Fruit fly (Drosophila melanogaster) whole organism, embryonic: ENCODE results near the gene CG13126.

ENCODE experiments used
- B-H1 ChIP-seq: fragments of 200-800 bp; sonication (Bioruptor generic); IDR thresholded peaks from 3 replicates; pipeline ENCODE4 v1.3.6; 2022; ENCODE audit warnings: missing biosample characterization, missing genetic modification characterization
- Bdp1 ChIP-seq: fragments of 200-800 bp; sonication (Bioruptor generic); optimal IDR thresholded peaks from 3 replicates; lab custom pipeline; 2016; ENCODE audit warnings: missing biosample characterization, missing genetic modification characterization
- BtbVII ChIP-seq: fragments of 200-800 bp; sonication (Bioruptor generic); optimal IDR thresholded peaks from 3 replicates; lab custom pipeline; 2017; ENCODE audit warnings: missing biosample characterization, mild to moderate bottlenecking, missing genetic modification characterization
- CG11247 ChIP-seq: fragments of 200-800 bp; sonication (Bioruptor generic); IDR thresholded peaks from 2 replicates; pipeline ENCODE4 v1.3.6; 2022; ENCODE audit warnings: missing biosample characterization, missing genetic modification characterization
- CG11456 ChIP-seq: fragments of 200-800 bp; sonication (Bioruptor generic); IDR thresholded peaks from 3 replicates; pipeline ENCODE4 v1.3.6; 2022; ENCODE audit warnings: missing biosample characterization, missing genetic modification characterization
- CG11504 ChIP-seq: fragments of 200-800 bp; sonication (Bioruptor generic); optimal IDR thresholded peaks from 3 replicates; lab custom pipeline; 2019; ENCODE audit warnings: missing biosample characterization, mild to moderate bottlenecking, missing genetic modification characterization, moderate library complexity
- CG12769 ChIP-seq: fragments of 200-800 bp; sonication (Bioruptor generic); optimal IDR thresholded peaks from 2 replicates; lab custom pipeline; 2019; ENCODE audit warnings: missing biosample characterization, mild to moderate bottlenecking, missing genetic modification characterization, moderate library complexity
- CG15011 ChIP-seq: fragments of 200-800 bp; sonication (Bioruptor generic); optimal IDR thresholded peaks from 3 replicates; lab custom pipeline; 2018; ENCODE audit warnings: missing biosample characterization, mild to moderate bottlenecking, missing genetic modification characterization
- CG1529 ChIP-seq: fragments of 200-800 bp; sonication (Bioruptor generic); optimal IDR thresholded peaks from 3 replicates; lab custom pipeline; 2018; ENCODE audit warnings: missing biosample characterization, missing genetic modification characterization
- CG15514 ChIP-seq: fragments of 200-800 bp; sonication (Bioruptor generic); optimal IDR thresholded peaks from 3 replicates; lab custom pipeline; 2017; ENCODE audit warnings: missing biosample characterization, missing genetic modification characterization, mild to moderate bottlenecking, moderate library complexity, missing genetic modification reagents
- CG16813 ChIP-seq: fragments of 200-800 bp; sonication (Bioruptor generic); IDR thresholded peaks from 3 replicates; pipeline ENCODE4 v1.3.6; 2022; ENCODE audit warnings: missing biosample characterization, missing genetic modification characterization; ENCODE audit not compliant: partially characterized antibody
- CG17361 ChIP-seq: fragments of 200-800 bp; sonication (Bioruptor generic); IDR thresholded peaks from 3 replicates; pipeline ENCODE4 v1.3.6; 2022; ENCODE audit warnings: missing biosample characterization, missing genetic modification characterization
- CG1832 ChIP-seq: fragments of 200-800 bp; sonication (Bioruptor generic); optimal IDR thresholded peaks from 2 replicates; lab custom pipeline; 2017; ENCODE audit warnings: missing biosample characterization, mild to moderate bottlenecking, missing genetic modification characterization, inconsistent platforms
- CG2129 ChIP-seq: fragments of 200-800 bp; sonication (Bioruptor generic); IDR thresholded peaks from 2 replicates; pipeline ENCODE4 v1.3.6; 2022; ENCODE audit warnings: missing biosample characterization, missing genetic modification characterization; ENCODE audit not compliant: partially characterized antibody
- CG34376 ChIP-seq: fragments of 200-800 bp; sonication (Bioruptor generic); optimal IDR thresholded peaks from 2 replicates; lab custom pipeline; 2018; ENCODE audit warnings: missing biosample characterization, mild to moderate bottlenecking, missing genetic modification characterization
- CG4820 ChIP-seq: fragments of 200-800 bp; sonication (Bioruptor generic); optimal IDR thresholded peaks from 3 replicates; lab custom pipeline; 2016; ENCODE audit warnings: missing biosample characterization, missing genetic modification characterization
- CG5180 ChIP-seq: fragments of 200-800 bp; sonication (Bioruptor generic); optimal IDR thresholded peaks from 3 replicates; lab custom pipeline; 2017; ENCODE audit warnings: missing biosample characterization, missing genetic modification characterization, mild to moderate bottlenecking, moderate library complexity, missing genetic modification reagents
- CG6654 ChIP-seq: fragments of 200-800 bp; sonication (Bioruptor generic); optimal IDR thresholded peaks from 2 replicates; lab custom pipeline; 2017; ENCODE audit warnings: missing biosample characterization, mild to moderate bottlenecking, missing genetic modification characterization
- CG7745 ChIP-seq: fragments of 200-800 bp; sonication (Bioruptor generic); optimal IDR thresholded peaks from 2 replicates; lab custom pipeline; 2018; ENCODE audit warnings: missing biosample characterization, mild to moderate bottlenecking, missing genetic modification characterization, moderate library complexity
- CG9817 ChIP-seq: fragments of 200-800 bp; sonication (Bioruptor generic); optimal IDR thresholded peaks from 2 replicates; lab custom pipeline; 2018; ENCODE audit warnings: missing biosample characterization, mild to moderate bottlenecking, missing genetic modification characterization, moderate library complexity
- ERR ChIP-seq: fragments of 200-800 bp; sonication (Bioruptor generic); optimal IDR thresholded peaks from 2 replicates; lab custom pipeline; 2016; ENCODE audit warnings: missing biosample characterization, missing genetic modification characterization
- Ets65A ChIP-seq: fragments of 200-800 bp; sonication (Bioruptor generic); peaks from one replicate; lab custom pipeline; 2016; ENCODE audit warnings: missing biosample characterization, missing genetic modification characterization
- Ets97D ChIP-seq: fragments of 200-800 bp; sonication (Bioruptor generic); optimal IDR thresholded peaks from 3 replicates; lab custom pipeline; 2016; ENCODE audit warnings: missing biosample characterization, missing genetic modification characterization
- Gug ChIP-seq: fragments of 200-800 bp; sonication (Bioruptor generic); IDR thresholded peaks from 4 replicates; pipeline ENCODE4 v1.3.6; 2022; ENCODE audit warnings: missing biosample characterization, missing genetic modification characterization
- Hey ChIP-seq: fragments of 200-800 bp; sonication (Bioruptor generic); optimal IDR thresholded peaks from 3 replicates; lab custom pipeline; 2018; ENCODE audit warnings: missing biosample characterization, mild to moderate bottlenecking, missing genetic modification characterization
- Lhr ChIP-seq: fragments of 200-800 bp; sonication (Bioruptor generic); optimal IDR thresholded peaks from 3 replicates; lab custom pipeline; 2017; ENCODE audit warnings: mild to moderate bottlenecking, missing biosample characterization, missing genetic modification reagents, missing genetic modification characterization
- MESR4 ChIP-seq: fragments of 200-800 bp; sonication (Bioruptor generic); optimal IDR thresholded peaks from 2 replicates; lab custom pipeline; 2018; ENCODE audit warnings: missing biosample characterization, mild to moderate bottlenecking, missing genetic modification characterization, moderate library complexity
- Mad ChIP-seq: fragments of 200-800 bp; sonication (Bioruptor generic); optimal IDR thresholded peaks from 2 replicates; lab custom pipeline; 2016; ENCODE audit warnings: missing biosample characterization, missing genetic modification characterization
- Myb ChIP-seq: fragments of 200-800 bp; sonication (Bioruptor generic); optimal IDR thresholded peaks from 2 replicates; lab custom pipeline; 2016; ENCODE audit warnings: missing biosample characterization, missing genetic modification characterization
- NFAT ChIP-seq: fragments of 200-800 bp; sonication (Bioruptor generic); IDR thresholded peaks from 2 replicates; pipeline ENCODE4 v1.3.6; 2022; ENCODE audit warnings: missing biosample characterization, missing genetic modification characterization
- Ptx1 ChIP-seq: fragments of 200-800 bp; sonication (Bioruptor generic); IDR thresholded peaks from 2 replicates; pipeline ENCODE4 v1.3.6; 2022; ENCODE audit warnings: missing biosample characterization, missing genetic modification characterization
- Ravus ChIP-seq: fragments of 200-800 bp; sonication (Bioruptor generic); IDR thresholded peaks from 2 replicates; pipeline ENCODE4 v1.3.6; 2022; ENCODE audit warnings: missing biosample characterization, missing genetic modification characterization
- Rx ChIP-seq: fragments of 200-800 bp; sonication (Bioruptor generic); IDR thresholded peaks from 2 replicates; pipeline ENCODE4 v1.3.6; 2022; ENCODE audit warnings: missing biosample characterization, missing genetic modification characterization
- aop ChIP-seq: fragments of 200-800 bp; sonication (Bioruptor generic); IDR thresholded peaks from 2 replicates; pipeline ENCODE4 v1.3.6; 2022; ENCODE audit warnings: missing biosample characterization, missing genetic modification characterization
- ase ChIP-seq: fragments of 200-800 bp; sonication (Bioruptor generic); IDR thresholded peaks from 3 replicates; pipeline ENCODE4 v1.3.6; 2022; ENCODE audit warnings: missing biosample characterization, missing genetic modification characterization
- az2 ChIP-seq: fragments of 200-800 bp; sonication (Bioruptor generic); optimal IDR thresholded peaks from 3 replicates; lab custom pipeline; 2016; ENCODE audit warnings: missing biosample characterization, missing genetic modification characterization
- bbx ChIP-seq: fragments of 200-800 bp; sonication (Bioruptor generic); IDR thresholded peaks from 2 replicates; pipeline ENCODE4 v1.3.6; 2022; ENCODE audit warnings: missing biosample characterization, missing genetic modification characterization; ENCODE audit not compliant: partially characterized antibody
- bigmax ChIP-seq: fragments of 200-800 bp; sonication (Bioruptor generic); optimal IDR thresholded peaks from 2 replicates; lab custom pipeline; 2018; ENCODE audit warnings: missing biosample characterization, mild to moderate bottlenecking, missing genetic modification characterization
- chinmo ChIP-seq: fragments of 200-800 bp; sonication (Bioruptor generic); IDR thresholded peaks from 4 replicates; pipeline ENCODE4 v1.3.6; 2022; ENCODE audit warnings: missing biosample characterization, missing genetic modification characterization; ENCODE audit not compliant: partially characterized antibody
- corto ChIP-seq: fragments of 200-800 bp; sonication (Bioruptor generic); optimal IDR thresholded peaks from 2 replicates; lab custom pipeline; 2016; ENCODE audit warnings: missing biosample characterization, mild to moderate bottlenecking, missing genetic modification characterization, moderate library complexity
- gfzf ChIP-seq: fragments of 200-800 bp; sonication (Bioruptor generic); optimal IDR thresholded peaks from 2 replicates; lab custom pipeline; 2016; ENCODE audit warnings: missing biosample characterization, mild to moderate bottlenecking, missing genetic modification characterization, moderate library complexity
- lbe ChIP-seq: fragments of 200-800 bp; sonication (Bioruptor generic); optimal IDR thresholded peaks from 2 replicates; lab custom pipeline; 2016; ENCODE audit warnings: missing biosample characterization, mild to moderate bottlenecking, missing genetic modification characterization
- nau ChIP-seq: fragments of 200-800 bp; sonication (Bioruptor generic); optimal IDR thresholded peaks from 3 replicates; lab custom pipeline; 2017; ENCODE audit warnings: missing biosample characterization, mild to moderate bottlenecking, missing genetic modification characterization, missing genetic modification reagents
- repo ChIP-seq: fragments of 200-800 bp; sonication (Bioruptor generic); optimal IDR thresholded peaks from 2 replicates; lab custom pipeline; 2016; ENCODE audit warnings: missing biosample characterization, missing genetic modification characterization
- sc ChIP-seq, 3 experiments: fragments of >200 bp in 2 of 3; fragments of 200-800 bp in 1 of 3; sonication (Bioruptor generic) in 1 of 3; optimal IDR thresholded peaks; 2 replicates in 2 of 3; 3 replicates in 1 of 3; lab custom pipeline; 2017; ENCODE audit warnings: mild to moderate bottlenecking in 1 of 3, missing biosample characterization in 1 of 3, missing genetic modification characterization in 1 of 3, missing genetic modification reagents in 1 of 3
- seq ChIP-seq: fragments of 200-800 bp; sonication (Bioruptor generic); IDR thresholded peaks from 2 replicates; pipeline ENCODE4 v1.3.6; 2022; ENCODE audit warnings: missing biosample characterization, missing genetic modification characterization
- shn ChIP-seq: fragments of 200-800 bp; sonication (Bioruptor generic); optimal IDR thresholded peaks from 3 replicates; lab custom pipeline; 2016; ENCODE audit warnings: missing biosample characterization, missing genetic modification characterization
- tgo ChIP-seq: fragments of 200-800 bp; sonication (Bioruptor generic); IDR thresholded peaks from 3 replicates; pipeline ENCODE4 v1.3.6; 2022; ENCODE audit warnings: missing biosample characterization, missing genetic modification characterization
- wek ChIP-seq: fragments of 200-800 bp; sonication (Bioruptor generic); optimal IDR thresholded peaks from 3 replicates; lab custom pipeline; 2018; ENCODE audit warnings: missing biosample characterization, mild to moderate bottlenecking, missing genetic modification characterization, moderate library complexity
- zfh1 ChIP-seq: fragments of 200-800 bp; sonication (Bioruptor generic); IDR thresholded peaks from 3 replicates; pipeline ENCODE4 v1.3.6; 2022; ENCODE audit warnings: missing biosample characterization, missing genetic modification characterization

Gene CG13126

dm6 chr2L:9954119-9954518 is at the start of gene CG13126, which contains the start of gene CG4709 (continued):
- TF ChIP-seq chinmo (GFP tag; lab: Robert Waterston, UW) (no peak), zfh1 (GFP tag; lab: Robert Waterston, UW) (peak; percentile 90), bbx (0 out of 2 replicates have a peak, but pooled peaks have one; percentile 18), CG9817 (tag; lab: Kevin White, UChicago) (peak; percentile 84), az2 (peak; percentile 92), ase (GFP tag; lab: Robert Waterston, UW) (peak; percentile 89), MESR4 (peak; percentile 23), Ets65A (peak; percentile 90), gfzf (no peak), bigmax (GFP tag; lab: Kevin White, UChicago) (no peak), CG12769 (tag; lab: Kevin White, UChicago) (no peak), Bdp1 (peak; percentile 28), CG15514 (GFP tag; lab: Kevin White, UChicago) (peak; percentile 86), Gug (peak; percentile 48; the same call in 2 of the 4 replicates), seq (GFP tag; lab: Robert Waterston, UW) (peak; percentile 66; the same call in 1 of the 2 replicates), CG5180 (GFP tag; lab: Kevin White, UChicago) (peak; percentile 71), CG1832 (GFP tag; lab: Kevin White, UChicago) (no peak), CG11247 (GFP tag; lab: Robert Waterston, UW) (peak; percentile 83), Rx (peak; percentile 60), CG1529 (peak; percentile 70), sc (optimal IDR thresholded peaks at IDR 0.05; lab: Kevin White, UChicago) (no peak), sc (GFP tag; optimal IDR thresholded peaks at IDR 0.05; lab: Kevin White, UChicago) (peak; percentile 82), CG11504 (tag; lab: Kevin White, UChicago) (peak; percentile 91), Hey (tag; lab: Kevin White, UChicago) (no peak), CG11456 (GFP tag; lab: Robert Waterston, UW) (peak; percentile 83), repo (GFP tag; lab: Kevin White, UChicago) (no peak), CG4820 (peak; percentile 88), CG16813 (GFP tag; lab: Robert Waterston, UW) (no peak), lbe (GFP tag; lab: Kevin White, UChicago) (peak; percentile 89), Myb (GFP tag; lab: Kevin White, UChicago) (no peak), corto (GFP tag; lab: Kevin White, UChicago) (peak; percentile 82), tgo (GFP tag; lab: Robert Waterston, UW) (peak; percentile 91), Ravus (peak; percentile 67), CG7745 (tag; lab: Kevin White, UChicago) (no peak), wek (GFP tag; lab: Kevin White, UChicago) (no peak), CG17361 (GFP tag; lab: Robert Waterston, UW) (peak; percentile 97), NFAT (GFP tag; lab: Robert Waterston, UW) (peak; percentile 71; the same call in 1 of the 2 replicates), shn (GFP tag; lab: Kevin White, UChicago) (no peak), nau (GFP tag; lab: Kevin White, UChicago) (peak; percentile 85), Mad (peak; percentile 45), CG2129 (GFP tag; lab: Robert Waterston, UW) (no peak), Ptx1 (GFP tag; lab: Robert Waterston, UW) (peak; percentile 93), B-H1 (peak; percentile 73), BtbVII (GFP tag; lab: Kevin White, UChicago) (peak; percentile 84), aop (GFP tag; lab: Robert Waterston, UW) (no peak), CG6654 (GFP tag; lab: Kevin White, UChicago) (peak; percentile 73), Ets97D (GFP tag; lab: Kevin White, UChicago) (peak; percentile 61), ERR (GFP tag; lab: Kevin White, UChicago) (no peak), CG15011 (GFP tag; lab: Kevin White, UChicago) (peak; percentile 77), Lhr (GFP tag; lab: Kevin White, UChicago) (peak; percentile 79), CG34376 (GFP tag; lab: Kevin White, UChicago) (peak; percentile 72)
